Worm (Caenorhabditis elegans): ENCODE results near the gene gldi-11.

Gene gldi-11

DNA sequence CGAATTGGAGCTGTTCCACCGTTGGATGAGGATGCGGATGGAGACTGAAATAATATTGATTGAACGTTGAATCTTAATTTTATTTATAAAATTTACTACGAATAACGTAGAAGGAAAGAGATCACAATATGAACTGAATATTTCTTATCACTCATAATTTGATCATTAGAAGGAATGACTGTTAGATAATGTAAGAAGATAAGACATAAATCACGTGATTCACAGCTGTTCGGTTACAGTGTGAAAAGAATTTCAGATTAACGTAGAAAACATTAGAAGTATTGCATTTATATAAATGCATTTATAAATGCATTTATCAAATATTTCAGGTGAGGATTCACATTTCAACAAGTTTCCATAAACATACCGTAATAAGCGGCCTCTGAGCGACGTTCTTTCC, 2.8 kb downstream of the gldi-11 start (continued):
- no peak for TF ChIP-seq fkh-2 (tag; optimal IDR thresholded peaks at IDR 0.05)

DNA sequence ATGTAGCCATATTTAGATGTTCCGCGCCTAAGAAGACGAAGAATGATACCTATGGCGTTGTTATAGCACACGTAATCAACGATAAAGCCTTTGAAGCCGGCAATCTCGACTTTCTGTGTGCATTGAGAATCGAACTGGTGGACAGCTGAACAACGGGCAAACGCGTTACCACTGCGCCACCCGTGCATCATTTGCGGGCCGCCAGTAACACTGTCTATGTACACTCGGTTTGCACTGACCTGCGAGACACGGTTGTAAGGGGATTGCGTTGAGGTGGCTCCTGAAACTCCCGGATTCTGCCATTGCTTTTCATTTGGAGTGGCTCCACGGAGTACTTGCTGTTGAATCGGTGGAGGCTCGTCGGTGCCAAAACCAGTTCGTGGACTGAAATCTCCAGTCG, 3.2 kb downstream of the gldi-11 start:
- peak; percentile 94 for TF ChIP-seq ama-1 (optimal IDR thresholded peaks at IDR 0.05)
- TF ChIP-seq nhr-43 (tag; optimal IDR thresholded peaks at IDR 0.05; ENCODE audit: poor library complexity, severe bottlenecking), result peak; percentile 54
- peak; percentile 63 for TF ChIP-seq lsy-12 (tag; optimal IDR thresholded peaks at IDR 0.05)
- peak; percentile 10 for TF ChIP-seq tbx-2 (tag; optimal IDR thresholded peaks at IDR 0.05)
- TF ChIP-seq elt-3 (tag; optimal IDR thresholded peaks at IDR 0.05), result no peak
- no peak for TF ChIP-seq fkh-10 (GFP tag; optimal IDR thresholded peaks at IDR 0.05)
- no peak for TF ChIP-seq nhr-23 (tag; optimal IDR thresholded peaks at IDR 0.05)
- TF ChIP-seq ceh-28 (tag; optimal IDR thresholded peaks at IDR 0.05), result no peak
- peak; percentile 52 for TF ChIP-seq nfya-1 (tag; optimal IDR thresholded peaks at IDR 0.05; ENCODE audit: insufficient read depth)
- no peak for TF ChIP-seq unc-62 (GFP tag; optimal IDR thresholded peaks at IDR 0.05)
- TF ChIP-seq jun-1 (tag; optimal IDR thresholded peaks at IDR 0.05), result peak; percentile 20
- peak; percentile 48 for TF ChIP-seq pha-4 (tag; optimal IDR thresholded peaks at IDR 0.05)
- no peak for TF ChIP-seq elt-1 (tag; optimal IDR thresholded peaks at IDR 0.05)
- TF ChIP-seq eor-1 (tag; optimal IDR thresholded peaks at IDR 0.05), result no peak
- TF ChIP-seq ZK546.5 (tag; optimal IDR thresholded peaks at IDR 0.05), result no peak
- TF ChIP-seq nhr-25 (tag; optimal IDR thresholded peaks at IDR 0.05), result peak; percentile 47
- peak; percentile 20 for TF ChIP-seq aly-2 (tag; optimal IDR thresholded peaks at IDR 0.05)
- no peak for TF ChIP-seq nhr-67 (tag; optimal IDR thresholded peaks at IDR 0.05)

DNA sequence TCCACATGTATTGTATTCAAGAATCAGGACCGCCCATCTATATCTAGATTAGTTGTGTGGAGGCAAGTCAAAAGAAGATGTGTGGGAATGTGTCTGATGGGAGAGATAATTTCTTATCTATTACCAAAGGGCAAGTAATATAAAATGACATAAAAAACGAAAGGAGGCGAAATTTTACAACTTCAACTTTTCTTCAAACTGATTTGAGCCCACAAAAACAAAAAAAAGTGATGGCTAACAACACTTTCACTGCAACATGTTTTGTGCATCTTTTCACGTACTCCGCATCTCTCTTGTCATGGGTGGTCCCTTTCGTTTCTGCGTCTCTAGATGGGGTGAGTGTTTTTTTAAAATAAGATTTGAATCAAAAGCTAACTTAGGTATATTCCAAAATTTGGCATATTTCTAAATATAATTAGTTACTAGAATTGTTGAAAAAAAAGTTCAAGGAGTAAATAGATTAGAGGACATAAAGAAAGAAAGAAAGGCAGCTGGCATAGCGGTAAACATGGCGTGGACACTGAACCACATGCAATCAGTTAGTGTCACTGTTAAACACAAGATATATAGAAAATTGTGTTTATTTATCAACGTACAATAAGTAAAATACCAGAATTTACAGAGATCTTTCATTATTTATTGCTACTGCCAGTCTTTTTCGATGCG, 3.9 kb downstream of the gldi-11 start, which contains the start of gene ZK546.19:
ZK546.19 (plus strand) TSS at position 186 of the 666 bp plus-strand sequence.
- TF ChIP-seq ceh-9 (tag; optimal IDR thresholded peaks at IDR 0.05) (no peak), jun-1 (tag; optimal IDR thresholded peaks at IDR 0.05) (no peak), nhr-25 (tag; optimal IDR thresholded peaks at IDR 0.05) (no peak), unc-62 (GFP tag; optimal IDR thresholded peaks at IDR 0.05) (no peak), nhr-12 (tag; optimal IDR thresholded peaks at IDR 0.05) (no peak), skn-1 (tag; optimal IDR thresholded peaks at IDR 0.05) (no peak), ceh-28 (tag; optimal IDR thresholded peaks at IDR 0.05) (no peak), lin-15B (tag; optimal IDR thresholded peaks at IDR 0.05) (no peak), unc-39 (tag; optimal IDR thresholded peaks at IDR 0.05) (no peak), sea-2 (GFP tag; optimal IDR thresholded peaks at IDR 0.05) (no peak), elt-2 (tag; optimal IDR thresholded peaks at IDR 0.05) (peak; percentile 71), nhr-28 (tag; optimal IDR thresholded peaks at IDR 0.05) (no peak), egl-27 (tag; optimal IDR thresholded peaks at IDR 0.05) (no peak), fkh-2 (tag; optimal IDR thresholded peaks at IDR 0.05) (no peak), mdl-1 (tag; optimal IDR thresholded peaks at IDR 0.05) (no peak), snpc-4 (tag; optimal IDR thresholded peaks at IDR 0.05) (no peak), ztf-4 (tag; optimal IDR thresholded peaks at IDR 0.05) (no peak), ztf-11 (tag; optimal IDR thresholded peaks at IDR 0.05) (no peak), nhr-23 (tag; optimal IDR thresholded peaks at IDR 0.05) (peak; percentile 28), ama-1 (optimal IDR thresholded peaks at IDR 0.05) (peak; percentile 24), elt-3 (tag; optimal IDR thresholded peaks at IDR 0.05) (no peak), nhr-67 (tag; optimal IDR thresholded peaks at IDR 0.05) (no peak), ceh-16 (tag; optimal IDR thresholded peaks at IDR 0.05) (no peak), hmg-11 (tag; optimal IDR thresholded peaks at IDR 0.05) (no peak), nfya-1 (tag; optimal IDR thresholded peaks at IDR 0.05; ENCODE audit: insufficient read depth) (peak; percentile 23), pha-4 (tag; optimal IDR thresholded peaks at IDR 0.05) (peak; percentile 59), nhr-11 (tag; optimal IDR thresholded peaks at IDR 0.05) (no peak), daf-12 (tag; optimal IDR thresholded peaks at IDR 0.05) (no peak), egl-5 (tag; optimal IDR thresholded peaks at IDR 0.05) (no peak), elt-1 (tag; optimal IDR thresholded peaks at IDR 0.05) (peak; percentile 95), zag-1 (tag; optimal IDR thresholded peaks at IDR 0.05) (no peak), tbx-2 (tag; optimal IDR thresholded peaks at IDR 0.05) (no peak)
